Fruit fly (Drosophila melanogaster): ENCODE data around the gene CG14275.

CG14275 gene

dm6 chr2L:8381508-8382036, 54.3 kb downstream of the CG14275 start, which contains the start of gene AlaRS (continued):
- TF ChIP-seq CG4404 (GFP tag; IDR thresholded peaks at IDR 0.05) (no peak), Dref (GFP tag; IDR thresholded peaks at IDR 0.05) (peak; percentile 68), gfzf (GFP tag; optimal IDR thresholded peaks at IDR 0.05) (no peak), aop (GFP tag; IDR thresholded peaks at IDR 0.05) (no peak), wor (GFP tag; IDR thresholded peaks at IDR 0.05) (no peak), CG8924 (tag; optimal IDR thresholded peaks at IDR 0.05) (peak; percentile 28), scrt (GFP tag; optimal IDR thresholded peaks at IDR 0.05) (no peak), Sox102F (GFP tag; optimal IDR thresholded peaks at IDR 0.05) (peak; percentile 31), hb (GFP tag; IDR thresholded peaks at IDR 0.05; ENCODE audit: partially characterized antibody) (peak; percentile 45; the same call in 1 of the 3 replicates), Max (GFP tag; optimal IDR thresholded peaks at IDR 0.05) (peak; percentile 36), cato (GFP tag; optimal IDR thresholded peaks at IDR 0.05; ENCODE audit: borderline replicate concordance) (no peak), CG18262 (tag; optimal IDR thresholded peaks at IDR 0.05) (peak; percentile 53), sr (GFP tag; IDR thresholded peaks at IDR 0.05) (no peak), Bteb2 (GFP tag; optimal IDR thresholded peaks at IDR 0.05) (no peak), CoRest (tag; optimal IDR thresholded peaks at IDR 0.05) (peak; percentile 42), CG9817 (tag; optimal IDR thresholded peaks at IDR 0.05) (no peak), CG6854 (GFP tag; optimal IDR thresholded peaks at IDR 0.05) (no peak), wek (GFP tag; optimal IDR thresholded peaks at IDR 0.05) (no peak), ac (GFP tag; optimal IDR thresholded peaks at IDR 0.05) (no peak), so (GFP tag; IDR thresholded peaks at IDR 0.05) (no peak), vfl (GFP tag; optimal IDR thresholded peaks at IDR 0.05) (peak; percentile 11), CG14050 (GFP tag; IDR thresholded peaks at IDR 0.05) (no peak; the same call in 2 of the 3 replicates), caup (GFP tag; optimal IDR thresholded peaks at IDR 0.05; ENCODE audit: severe bottlenecking) (no peak), Atf6 (GFP tag; IDR thresholded peaks at IDR 0.05) (no peak), MTF-1 (GFP tag; optimal IDR thresholded peaks at IDR 0.05; ENCODE audit: borderline replicate concordance) (no peak), row (GFP tag; IDR thresholded peaks at IDR 0.05) (peak; percentile 79), Scr (GFP tag; IDR thresholded peaks at IDR 0.05; ENCODE audit: partially characterized antibody) (peak; percentile 75), Atf-2 (GFP tag; optimal IDR thresholded peaks at IDR 0.05) (no peak), Ssrp (tag; optimal IDR thresholded peaks at IDR 0.05) (peak; percentile 4), kay (GFP tag; optimal IDR thresholded peaks at IDR 0.05) (no peak), sisA (GFP tag; IDR thresholded peaks at IDR 0.05) (no peak), dmrt11E (tag; optimal IDR thresholded peaks at IDR 0.05) (peak; percentile 40), pzg (GFP tag; optimal IDR thresholded peaks at IDR 0.05) (peak; percentile 36), nom (GFP tag; optimal IDR thresholded peaks at IDR 0.05) (peak; percentile 34), vvl (GFP tag; IDR thresholded peaks at IDR 0.05) (peak; percentile 44; the same call in 1 of the 2 replicates), Spps (tag; optimal IDR thresholded peaks at IDR 0.05) (peak; percentile 23), Gug (GFP tag; IDR thresholded peaks at IDR 0.05) (no peak), CG15073 (GFP tag; optimal IDR thresholded peaks at IDR 0.05) (no peak), CG10565 (GFP tag; optimal IDR thresholded peaks at IDR 0.05) (no peak), lilli (GFP tag; optimal IDR thresholded peaks at IDR 0.05) (peak; percentile 62), CG3847 (GFP tag; IDR thresholded peaks at IDR 0.05) (0 out of 2 replicates have a peak, but pooled peaks have one; percentile 9), Myb (GFP tag; optimal IDR thresholded peaks at IDR 0.05) (no peak), Poxn (GFP tag; IDR thresholded peaks at IDR 0.05) (no peak), CG7372 (GFP tag; IDR thresholded peaks at IDR 0.05) (no peak), CG6791 (GFP tag; IDR thresholded peaks at IDR 0.05; ENCODE audit: partially characterized antibody) (peak; percentile 59; the same call in 2 of the 3 replicates), fd96Cb (tag; optimal IDR thresholded peaks at IDR 0.05) (no peak), CG11723 (GFP tag; optimal IDR thresholded peaks at IDR 0.05) (peak; percentile 22), kni (GFP tag; optimal IDR thresholded peaks at IDR 0.05) (peak; percentile 58), luna (GFP tag; optimal IDR thresholded peaks at IDR 0.05) (no peak), zen (tag; optimal IDR thresholded peaks at IDR 0.05) (peak; percentile 25)

Data from whole organism, embryonic.